Fruit fly (Drosophila melanogaster) whole organism, prepupa: ENCODE measurements around the gene CG8851.

Source experiments
- Blimp-1 ChIP-seq: fragments of 200-800 bp; sonication (Bioruptor generic); optimal IDR thresholded peaks from 3 replicates; lab custom pipeline; 2017; ENCODE audit warnings: missing biosample characterization, missing genetic modification characterization, mild to moderate bottlenecking, moderate library complexity, missing genetic modification reagents
- CG11762 ChIP-seq: fragments of 200-800 bp; sonication (Bioruptor generic); optimal IDR thresholded peaks from 3 replicates; lab custom pipeline; 2016; ENCODE audit warnings: missing biosample characterization, missing genetic modification characterization; ENCODE audit not compliant: insufficient read depth
- CG15336 ChIP-seq: fragments of 200-800 bp; sonication (Bioruptor generic); IDR thresholded peaks from 2 replicates; pipeline ENCODE4 v1.3.6; 2022; ENCODE audit warnings: missing biosample characterization, missing genetic modification characterization
- CG1621 ChIP-seq: fragments of 200-800 bp; sonication (Bioruptor generic); optimal IDR thresholded peaks from 3 replicates; lab custom pipeline; 2018; ENCODE audit warnings: missing biosample characterization, mild to moderate bottlenecking, missing genetic modification characterization
- CG16779 ChIP-seq: fragments of 200-800 bp; sonication (Bioruptor generic); optimal IDR thresholded peaks from 3 replicates; lab custom pipeline; 2017; ENCODE audit warnings: missing biosample characterization, mild to moderate bottlenecking, missing genetic modification characterization
- CG3032 ChIP-seq: fragments of 200-800 bp; optimal IDR thresholded peaks from 2 replicates; lab custom pipeline; 2019; ENCODE audit warnings: missing biosample characterization, mild to moderate bottlenecking, missing genetic modification characterization, moderate library complexity
- CG31627 ChIP-seq: fragments of 200-800 bp; sonication (Bioruptor generic); optimal IDR thresholded peaks from 3 replicates; lab custom pipeline; 2016; ENCODE audit warnings: missing biosample characterization, missing genetic modification characterization
- CG32006 ChIP-seq: fragments of 200-800 bp; sonication (Bioruptor generic); optimal IDR thresholded peaks from 3 replicates; lab custom pipeline; 2017; ENCODE audit warnings: missing biosample characterization, mild to moderate bottlenecking, missing genetic modification characterization
- CG34406 ChIP-seq: fragments of 200-800 bp; sonication (Bioruptor generic); optimal IDR thresholded peaks from 3 replicates; lab custom pipeline; 2016; ENCODE audit warnings: missing biosample characterization, missing genetic modification characterization
- CG3919 ChIP-seq: fragments of 200-800 bp; sonication (Bioruptor generic); optimal IDR thresholded peaks from 3 replicates; lab custom pipeline; 2016; ENCODE audit warnings: missing biosample characterization, missing genetic modification characterization
- CG6276 ChIP-seq: fragments of 200-800 bp; sonication (Bioruptor generic); optimal IDR thresholded peaks from 2 replicates; lab custom pipeline; 2017; ENCODE audit warnings: missing biosample characterization, mild to moderate bottlenecking, missing genetic modification characterization
- CG6808 ChIP-seq: fragments of 200-800 bp; sonication (Bioruptor generic); optimal IDR thresholded peaks from 3 replicates; lab custom pipeline; 2017; ENCODE audit warnings: missing biosample characterization, missing genetic modification characterization, mild to moderate bottlenecking, moderate library complexity, missing genetic modification reagents
- CG6854 ChIP-seq: fragments of 200-800 bp; sonication (Bioruptor generic); optimal IDR thresholded peaks from 2 replicates; lab custom pipeline; 2017; ENCODE audit warnings: missing biosample characterization, mild to moderate bottlenecking, missing genetic modification characterization
- CG7368 ChIP-seq: fragments of 200-800 bp; sonication (Bioruptor generic); optimal IDR thresholded peaks from 3 replicates; lab custom pipeline; 2016; ENCODE audit warnings: missing biosample characterization, missing genetic modification characterization
- Eip75B ChIP-seq: fragments of 200-800 bp; sonication (Bioruptor generic); optimal IDR thresholded peaks from 3 replicates; lab custom pipeline; 2016; ENCODE audit warnings: missing biosample characterization, missing genetic modification characterization
- Eip78C ChIP-seq: fragments of 200-800 bp; sonication (Bioruptor generic); peaks from one replicate; lab custom pipeline; 2016; ENCODE audit warnings: missing biosample characterization, missing genetic modification characterization
- Eip93F ChIP-seq: fragments of 200-800 bp; sonication (Bioruptor generic); optimal IDR thresholded peaks from 2 replicates; lab custom pipeline; 2016; ENCODE audit warnings: missing biosample characterization, mild to moderate bottlenecking, missing genetic modification characterization
- Ets21C ChIP-seq: fragments of 200-800 bp; sonication (Bioruptor generic); optimal IDR thresholded peaks from 3 replicates; lab custom pipeline; 2016; ENCODE audit warnings: missing biosample characterization, missing genetic modification characterization
- Ets96B ChIP-seq: fragments of 200-800 bp; optimal IDR thresholded peaks from 2 replicates; lab custom pipeline; 2019; ENCODE audit warnings: missing biosample characterization, mild to moderate bottlenecking, missing genetic modification characterization, moderate library complexity
- Gug ChIP-seq: fragments of 200-800 bp; sonication (Bioruptor generic); IDR thresholded peaks from 2 replicates; pipeline ENCODE4 v1.3.6; 2022; ENCODE audit warnings: missing biosample characterization, missing genetic modification characterization
- Hr38 ChIP-seq: sonication (Bioruptor generic); optimal IDR thresholded peaks from 2 replicates; lab custom pipeline; 2016; ENCODE audit warnings: missing biosample characterization, missing genetic modification characterization
- Hr39 ChIP-seq: fragments of 200-800 bp; sonication (Bioruptor generic); optimal IDR thresholded peaks from 2 replicates; lab custom pipeline; 2016; ENCODE audit warnings: missing biosample characterization, missing genetic modification characterization
- Hr4 ChIP-seq: fragments of 200-800 bp; sonication (Bioruptor generic); optimal IDR thresholded peaks from 3 replicates; lab custom pipeline; 2016; ENCODE audit warnings: missing biosample characterization, missing genetic modification characterization
- Met ChIP-seq: fragments of 200-800 bp; sonication (Bioruptor generic); optimal IDR thresholded peaks from 3 replicates; lab custom pipeline; 2016; ENCODE audit warnings: missing biosample characterization, missing genetic modification characterization
- OdsH ChIP-seq: fragments of 200-800 bp; sonication (Bioruptor generic); optimal IDR thresholded peaks from 3 replicates; lab custom pipeline; 2016; ENCODE audit warnings: missing biosample characterization, missing genetic modification characterization
- Smox ChIP-seq: fragments of 200-800 bp; sonication (Bioruptor generic); optimal IDR thresholded peaks from 3 replicates; lab custom pipeline; 2016; ENCODE audit warnings: missing biosample characterization, missing genetic modification characterization
- Sox102F ChIP-seq: fragments of 200-800 bp; sonication (Bioruptor generic); optimal IDR thresholded peaks from 2 replicates; lab custom pipeline; 2016; ENCODE audit warnings: missing biosample characterization, mild to moderate bottlenecking, missing genetic modification characterization
- Sox14 ChIP-seq: fragments of 200-800 bp; sonication (Bioruptor generic); optimal IDR thresholded peaks from 3 replicates; lab custom pipeline; 2016; ENCODE audit warnings: missing biosample characterization, missing genetic modification characterization
- Sox15 ChIP-seq: fragments of 200-800 bp; sonication (Bioruptor generic); optimal IDR thresholded peaks from 3 replicates; lab custom pipeline; 2016; ENCODE audit warnings: missing biosample characterization, missing genetic modification characterization
- achi ChIP-seq: fragments of 200-800 bp; sonication (Bioruptor generic); optimal IDR thresholded peaks from 3 replicates; lab custom pipeline; 2016; ENCODE audit warnings: missing biosample characterization, missing genetic modification characterization
- acj6 ChIP-seq: fragments of 200-800 bp; sonication (Bioruptor generic); optimal IDR thresholded peaks from 3 replicates; lab custom pipeline; 2016; ENCODE audit warnings: missing biosample characterization, missing genetic modification characterization
- cyc ChIP-seq: fragments of 200-800 bp; sonication (Bioruptor generic); optimal IDR thresholded peaks from 3 replicates; lab custom pipeline; 2016; ENCODE audit warnings: missing biosample characterization, missing genetic modification characterization
- dsx ChIP-seq: fragments of 200-800 bp; optimal IDR thresholded peaks from 3 replicates; lab custom pipeline; 2019; ENCODE audit warnings: missing biosample characterization, mild to moderate bottlenecking, missing genetic modification characterization, moderate library complexity; ENCODE audit not compliant: poor library complexity, severe bottlenecking
- esn ChIP-seq: fragments of 200-800 bp; sonication (Bioruptor generic); optimal IDR thresholded peaks from 2 replicates; lab custom pipeline; 2016; ENCODE audit warnings: missing biosample characterization, mild to moderate bottlenecking, missing genetic modification characterization, moderate library complexity
- fd85E ChIP-seq: fragments of 200-800 bp; sonication (Bioruptor generic); optimal IDR thresholded peaks from 3 replicates; lab custom pipeline; 2016; ENCODE audit warnings: missing biosample characterization, missing genetic modification characterization
- fkh ChIP-seq: fragments of 200-800 bp; sonication (Bioruptor generic); optimal IDR thresholded peaks from 3 replicates; lab custom pipeline; 2017; ENCODE audit warnings: missing biosample characterization, mild to moderate bottlenecking, missing genetic modification characterization, moderate library complexity
- lz ChIP-seq: fragments of 200-800 bp; sonication (Bioruptor generic); optimal IDR thresholded peaks from 3 replicates; lab custom pipeline; 2016; ENCODE audit warnings: missing biosample characterization, missing genetic modification characterization
- pdm3 ChIP-seq: fragments of 200-800 bp; sonication (Bioruptor generic); optimal IDR thresholded peaks from 3 replicates; lab custom pipeline; 2016; ENCODE audit warnings: missing biosample characterization, missing genetic modification characterization
- spab ChIP-seq: fragments of 200-800 bp; sonication (Bioruptor generic); optimal IDR thresholded peaks from 2 replicates; lab custom pipeline; 2017; ENCODE audit warnings: missing biosample characterization, mild to moderate bottlenecking, missing genetic modification characterization, missing genetic modification reagents
- ss ChIP-seq, 2 experiments: fragments of 200-800 bp; sonication (Bioruptor generic); optimal IDR thresholded peaks; 2 replicates in 1 of 2; 3 replicates in 1 of 2; lab custom pipeline; 2017 to 2018; ENCODE audit warnings: mild to moderate bottlenecking in 2 of 2, missing biosample characterization in 2 of 2, missing genetic modification characterization in 2 of 2, moderate library complexity in 1 of 2
- svp ChIP-seq: fragments of 200-800 bp; sonication (Bioruptor generic); peaks from one replicate; lab custom pipeline; 2016; ENCODE audit warnings: missing biosample characterization, missing genetic modification characterization
- topi ChIP-seq: fragments of 200-800 bp; sonication (Bioruptor generic); optimal IDR thresholded peaks from 3 replicates; lab custom pipeline; 2016; ENCODE audit warnings: missing biosample characterization, missing genetic modification characterization
- vri ChIP-seq: fragments of 200-800 bp; sonication (Bioruptor generic); optimal IDR thresholded peaks from 3 replicates; lab custom pipeline; 2016; ENCODE audit warnings: missing biosample characterization, mild to moderate bottlenecking, missing genetic modification characterization

CG8851 gene

dm6 chr2L:3553902-3554301 is 34.4 kb downstream of the CG8851 start (continued):
- TF ChIP-seq OdsH (no peak), Hr39 (GFP tag; lab: Kevin White, UChicago) (peak; percentile 78), ss (GFP tag; optimal IDR thresholded peaks at IDR 0.05; lab: Kevin White, UChicago) (no peak), dsx (GFP tag; lab: Kevin White, UChicago) (no peak), CG11762 (GFP tag; lab: Kevin White, UChicago) (no peak), CG15336 (no peak), CG31627 (GFP tag; lab: Kevin White, UChicago) (peak; percentile 76), Blimp-1 (GFP tag; lab: Kevin White, UChicago) (peak; percentile 50), fkh (GFP tag; lab: Kevin White, UChicago) (no peak), Hr38 (no peak), CG6808 (no peak)

- no peak for TF ChIP-seq vri
- TF ChIP-seq CG34406 = no peak
- TF ChIP-seq CG11762 (GFP tag; lab: Kevin White, UChicago) = no peak
- TF ChIP-seq fkh (GFP tag; lab: Kevin White, UChicago) = no peak
- TF ChIP-seq pdm3 = no peak
- TF ChIP-seq CG3032 = no peak
- no peak for TF ChIP-seq spab (GFP tag; lab: Kevin White, UChicago)
- TF ChIP-seq CG1621 (tag; lab: Kevin White, UChicago) = no peak
- TF ChIP-seq Ets96B (tag; lab: Kevin White, UChicago) = no peak
- peak; percentile 53 for TF ChIP-seq svp (GFP tag; lab: Kevin White, UChicago)
- no peak for TF ChIP-seq OdsH
- TF ChIP-seq Eip78C = peak; percentile 45
- TF ChIP-seq CG32006 (GFP tag; lab: Kevin White, UChicago) = no peak
- no peak for TF ChIP-seq fd85E (GFP tag; lab: Kevin White, UChicago)
- no peak for TF ChIP-seq CG6854
Observed at dm6 chr2L:3555408-3556058, 36.1 kb downstream of the CG8851 start.

dm6 chr2L:3556937-3557336 is 37.5 kb downstream of the CG8851 start:
- TF ChIP-seq lz (GFP tag; lab: Kevin White, UChicago) (no peak), topi (no peak), Hr38 (no peak), fkh (GFP tag; lab: Kevin White, UChicago) (no peak), ss (GFP tag; optimal IDR thresholded peaks at IDR 0.05; lab: Kevin White, UChicago) (no peak), CG16779 (tag; lab: Kevin White, UChicago) (no peak), Ets21C (GFP tag; lab: Kevin White, UChicago) (no peak), achi (GFP tag; lab: Kevin White, UChicago) (no peak), CG15336 (no peak), CG1621 (tag; lab: Kevin White, UChicago) (no peak), CG3919 (GFP tag; lab: Kevin White, UChicago) (no peak), CG32006 (GFP tag; lab: Kevin White, UChicago) (no peak), Met (GFP tag; lab: Kevin White, UChicago) (no peak), CG3032 (no peak), Blimp-1 (GFP tag; lab: Kevin White, UChicago) (no peak), Sox102F (GFP tag; lab: Kevin White, UChicago) (no peak), CG6276 (no peak)

- TF ChIP-seq Sox102F (GFP tag; lab: Kevin White, UChicago) = no peak
- TF ChIP-seq OdsH = peak; percentile 35
- peak; percentile 53 for TF ChIP-seq Eip75B (GFP tag; lab: Kevin White, UChicago)
- TF ChIP-seq CG32006 (GFP tag; lab: Kevin White, UChicago) = peak; percentile 49
- TF ChIP-seq CG6854 = no peak
- peak; percentile 57 for TF ChIP-seq pdm3
- no peak for TF ChIP-seq vri
- TF ChIP-seq acj6 (GFP tag; lab: Kevin White, UChicago) = peak; percentile 33
- no peak for TF ChIP-seq Hr39 (GFP tag; lab: Kevin White, UChicago)
- TF ChIP-seq Smox (GFP tag; lab: Kevin White, UChicago) = no peak
- TF ChIP-seq Hr4 (GFP tag; lab: Kevin White, UChicago) = peak; percentile 55
- TF ChIP-seq Eip78C = peak; percentile 89
- no peak for TF ChIP-seq Sox15 (GFP tag; lab: Kevin White, UChicago)
- TF ChIP-seq CG6808 = peak; percentile 40
- peak; percentile 32; the same call in 1 of the 2 replicates for TF ChIP-seq Gug
- peak; percentile 56 for TF ChIP-seq achi (GFP tag; lab: Kevin White, UChicago)
- TF ChIP-seq Sox14 = peak; percentile 10
- TF ChIP-seq CG34406 = no peak
- TF ChIP-seq cyc = no peak
- TF ChIP-seq CG7368 = no peak
- TF ChIP-seq svp (GFP tag; lab: Kevin White, UChicago) = no peak
- no peak for TF ChIP-seq Eip93F
- TF ChIP-seq CG3919 (GFP tag; lab: Kevin White, UChicago) = peak; percentile 59
- no peak for TF ChIP-seq esn
- TF ChIP-seq fd85E (GFP tag; lab: Kevin White, UChicago) = no peak
Observed at dm6 chr2L:3557471-3557870, 38.0 kb downstream of the CG8851 start.
